Fruit fly (Drosophila melanogaster) Kc167 (cell line): ENCODE data around the gene CG44088.
A peak's percentile ranks its signal among the peaks of the same experiment; 100 is the strongest.

Experiments
- Myc ChIP-seq: fragments of >200 bp; optimal IDR thresholded peaks from 2 replicates; lab custom pipeline; 2017; ENCODE audit warnings: missing external identifiers
- Sin3A ChIP-seq: fragments of >200 bp; optimal IDR thresholded peaks from 2 replicates; lab custom pipeline; 2018; ENCODE audit warnings: missing external identifiers
- h ChIP-seq: fragments of >200 bp; optimal IDR thresholded peaks from 3 replicates; lab custom pipeline; 2018; ENCODE audit warnings: missing external identifiers
- insv ChIP-seq: fragments of >200 bp; optimal IDR thresholded peaks from 3 replicates; lab custom pipeline; 2018; ENCODE audit warnings: missing external identifiers
- psq ChIP-seq: fragments of >200 bp; optimal IDR thresholded peaks from 2 replicates; lab custom pipeline; 2017; ENCODE audit warnings: missing external identifiers
- ttk ChIP-seq: sonication (Bioruptor generic); optimal IDR thresholded peaks from 2 replicates; lab custom pipeline; 2017; ENCODE audit warnings: missing external identifiers

The CG44088 gene

DNA sequence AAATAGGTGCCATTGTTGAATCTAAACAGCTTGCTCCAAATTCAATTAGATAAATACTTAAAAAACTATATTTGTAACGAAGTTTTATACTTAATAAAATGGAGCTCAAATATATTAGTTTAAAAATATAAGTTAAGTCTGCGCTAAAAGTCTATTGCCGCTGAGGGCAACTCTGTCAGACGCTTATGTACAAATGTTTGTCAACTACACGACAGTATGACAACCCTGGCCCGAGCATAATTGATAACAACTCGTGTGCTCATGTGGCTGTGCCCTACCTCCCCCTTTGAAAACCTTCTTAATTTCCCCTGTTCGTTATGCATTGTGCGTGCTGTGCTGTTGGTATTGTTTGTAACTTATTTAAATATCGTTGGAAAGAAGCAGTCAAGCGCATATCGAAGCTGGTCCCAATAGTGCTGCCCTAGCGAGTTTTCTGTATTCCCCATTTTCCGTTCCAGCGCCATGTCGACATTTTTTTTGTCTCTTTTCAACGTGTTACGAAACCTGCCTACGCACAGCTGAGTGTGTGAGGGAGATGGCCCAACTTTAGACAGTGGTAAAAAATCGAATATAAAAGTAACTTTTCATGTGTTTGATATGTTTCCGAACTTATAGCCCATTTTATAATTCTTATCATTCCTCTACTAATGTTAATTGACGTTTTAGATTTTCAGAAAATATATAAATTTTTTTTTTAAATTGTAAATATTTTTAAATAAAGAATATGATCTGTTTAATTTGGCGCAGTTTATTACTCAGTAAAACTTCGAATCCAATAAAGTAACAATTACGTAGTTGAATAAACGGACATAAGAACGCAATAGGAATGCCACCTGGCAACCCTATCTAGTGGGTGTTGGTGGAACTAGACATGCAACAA, 30.2 kb upstream of the CG44088 start:
- no peak for TF ChIP-seq Myc (lab: Kevin White, UChicago)

DNA sequence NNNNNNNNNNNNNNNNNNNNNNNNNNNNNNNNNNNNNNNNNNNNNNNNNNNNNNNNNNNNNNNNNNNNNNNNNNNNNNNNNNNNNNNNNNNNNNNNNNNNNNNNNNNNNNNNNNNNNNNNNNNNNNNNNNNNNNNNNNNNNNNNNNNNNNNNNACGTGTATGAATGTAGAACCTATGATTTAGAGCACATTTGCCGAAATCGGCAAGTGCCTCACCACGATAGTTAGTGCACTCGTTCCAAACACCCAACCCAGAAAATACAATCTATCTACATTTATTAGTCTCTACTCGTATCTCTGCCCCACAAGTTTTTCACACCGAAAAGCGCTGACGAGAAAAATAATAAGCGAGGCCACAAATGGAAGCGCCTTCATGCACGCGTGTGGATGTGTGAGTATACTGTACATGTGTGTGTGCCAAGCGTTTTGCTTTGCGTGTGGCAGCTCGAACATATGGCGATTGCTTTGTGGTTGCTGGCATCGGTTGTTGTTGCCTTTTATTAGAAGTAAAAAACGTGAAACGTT, 29.3 kb upstream of the CG44088 start:
- TF ChIP-seq insv (no peak), h (lab: Kevin White, UChicago) (no peak), psq (lab: Kevin White, UChicago) (peak; percentile 11), ttk (lab: Kevin White, UChicago) (no peak), Sin3A (no peak)

DNA sequence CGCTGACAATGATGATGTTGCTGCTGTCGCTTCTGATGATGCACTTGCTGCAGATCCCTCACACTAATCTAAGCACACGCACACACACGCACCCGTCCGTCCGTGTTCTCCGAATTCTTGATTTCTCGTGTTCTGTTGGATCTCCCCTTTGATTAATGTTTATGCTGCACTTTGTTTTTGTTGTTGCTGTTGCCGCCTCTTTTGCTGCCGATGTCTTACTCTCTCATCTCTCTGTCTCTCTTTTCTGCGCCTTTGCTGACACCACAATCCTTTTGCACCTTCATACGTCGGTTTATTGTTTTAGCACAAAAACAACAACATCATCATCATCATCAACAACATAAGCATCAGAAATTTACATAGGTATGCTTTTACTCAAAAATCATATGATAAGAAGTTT, 23.2 kb upstream of the CG44088 start:
- no peak for TF ChIP-seq psq (lab: Kevin White, UChicago)
- no peak for TF ChIP-seq Sin3A
- no peak for TF ChIP-seq h (lab: Kevin White, UChicago)
- no peak for TF ChIP-seq ttk (lab: Kevin White, UChicago)
- TF ChIP-seq Myc (lab: Kevin White, UChicago), result no peak
- no peak for TF ChIP-seq insv

dm6 chr3R:4797585-4797984, 22.7 kb upstream of the CG44088 start:
- TF ChIP-seq Sin3A, result no peak
- no peak for TF ChIP-seq psq (lab: Kevin White, UChicago)
- no peak for TF ChIP-seq ttk (lab: Kevin White, UChicago)
- TF ChIP-seq h (lab: Kevin White, UChicago), result no peak
- no peak for TF ChIP-seq Myc (lab: Kevin White, UChicago)
- no peak for TF ChIP-seq insv

dm6 chr3R:4784622-4785021, 9.8 kb upstream of the CG44088 start, which contains the start of gene Ccdc39:
Gene Ccdc39, minus strand, starts transcription at chr3R:4784722.
- TF ChIP-seq Sin3A (no peak), ttk (lab: Kevin White, UChicago) (no peak), insv (no peak), h (lab: Kevin White, UChicago) (no peak), psq (lab: Kevin White, UChicago) (no peak), Myc (lab: Kevin White, UChicago) (no peak)

dm6 chr3R:4780721-4781120, 5.9 kb upstream of the CG44088 start:
- TF ChIP-seq h (lab: Kevin White, UChicago) (no peak), psq (lab: Kevin White, UChicago) (no peak)

DNA sequence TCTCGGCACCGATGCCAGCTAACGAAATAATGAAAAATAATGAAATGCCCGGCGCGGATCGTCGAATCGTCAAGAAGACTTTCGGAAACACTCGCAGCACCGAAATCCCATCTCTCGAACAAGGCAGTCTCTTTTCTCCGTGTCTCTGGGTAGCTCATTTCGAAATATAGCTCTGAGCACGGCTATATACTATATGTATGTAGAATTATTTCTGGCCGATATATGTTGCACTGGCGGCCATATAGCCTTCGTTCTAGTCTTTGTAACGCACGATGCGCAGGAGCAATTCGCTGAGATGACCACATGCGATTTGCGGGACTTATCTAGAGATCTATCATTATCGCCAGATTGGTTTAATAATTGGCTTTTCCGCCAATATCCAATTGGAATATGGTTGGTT, 5.4 kb upstream of the CG44088 start, which contains the start of gene CG14655:
Gene CG14655, minus strand, starts transcription at position 41 of the 400 bp plus-strand sequence.
- no peak for TF ChIP-seq Myc (lab: Kevin White, UChicago)
- no peak for TF ChIP-seq insv
- TF ChIP-seq ttk (lab: Kevin White, UChicago), result no peak

dm6 chr3R:4775371-4775770, 518 bp upstream of the CG44088 start:
- TF ChIP-seq psq (lab: Kevin White, UChicago) (no peak), h (lab: Kevin White, UChicago) (no peak), insv (no peak), ttk (lab: Kevin White, UChicago) (no peak), Sin3A (no peak), Myc (lab: Kevin White, UChicago) (no peak)

DNA sequence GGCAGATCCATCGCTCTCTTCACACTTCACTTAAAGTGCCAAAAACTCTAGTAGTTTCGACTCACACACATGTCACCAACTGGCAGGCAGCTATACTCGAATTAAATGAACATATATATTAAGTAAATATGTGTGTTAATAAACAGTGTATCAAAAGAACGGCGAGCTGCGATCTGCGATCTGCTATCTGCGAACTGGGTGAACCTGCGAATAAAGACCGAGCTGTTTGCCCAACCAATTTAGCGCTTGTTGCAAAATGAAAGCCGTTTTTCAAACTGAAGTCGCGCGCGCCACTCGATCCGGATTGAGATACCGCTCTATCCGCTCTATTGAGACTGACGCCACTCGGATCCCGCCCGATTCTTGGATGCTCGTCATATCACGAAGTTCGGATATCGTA, 1.8 kb downstream of the CG44088 start, which contains the start of gene CG44098:
Gene CG44098, minus strand, starts transcription at position 101 of the 400 bp plus-strand sequence.
- TF ChIP-seq Sin3A, result no peak
- TF ChIP-seq psq (lab: Kevin White, UChicago), result no peak
- TF ChIP-seq Myc (lab: Kevin White, UChicago), result no peak
- TF ChIP-seq ttk (lab: Kevin White, UChicago), result no peak
- no peak for TF ChIP-seq h (lab: Kevin White, UChicago)

dm6 chr3R:4771319-4771718, 3.5 kb downstream of the CG44088 start:
- TF ChIP-seq h (lab: Kevin White, UChicago) (no peak), ttk (lab: Kevin White, UChicago) (no peak), psq (lab: Kevin White, UChicago) (no peak), Sin3A (no peak), insv (no peak), Myc (lab: Kevin White, UChicago) (no peak)

- no peak for TF ChIP-seq insv
- TF ChIP-seq Myc (lab: Kevin White, UChicago), result no peak
- no peak for TF ChIP-seq h (lab: Kevin White, UChicago)
- TF ChIP-seq ttk (lab: Kevin White, UChicago), result no peak
- TF ChIP-seq Sin3A, result no peak
- no peak for TF ChIP-seq psq (lab: Kevin White, UChicago)
Measured at dm6 chr3R:4768711-4769239, 6.1 kb downstream of the CG44088 start.

dm6 chr3R:4761372-4761771, 13.5 kb downstream of the CG44088 start:
- TF ChIP-seq psq (lab: Kevin White, UChicago) (no peak), Myc (lab: Kevin White, UChicago) (no peak), ttk (lab: Kevin White, UChicago) (no peak), Sin3A (no peak), h (lab: Kevin White, UChicago) (no peak), insv (no peak)
